Fruit fly (Drosophila melanogaster): ENCODE measurements around the gene Bhmt.

The Bhmt gene

dm6 chr2L:18990133-18990532, 33.0 kb upstream of the Bhmt start, which contains the start of gene CG15170:
Gene CG15170 (minus strand): TSS chr2L:18990233.
- no peak for TF ChIP-seq Dfd (GFP tag; optimal IDR thresholded peaks at IDR 0.05)
- no peak for TF ChIP-seq GATAd (GFP tag; optimal IDR thresholded peaks at IDR 0.05)
- TF ChIP-seq Hr78 (GFP tag; optimal IDR thresholded peaks at IDR 0.05) = no peak
- no peak for TF ChIP-seq Mio (GFP tag; optimal IDR thresholded peaks at IDR 0.05)
- no peak for TF ChIP-seq CrebA (GFP tag; optimal IDR thresholded peaks at IDR 0.05; ENCODE audit: borderline replicate concordance)
- TF ChIP-seq h (GFP tag; optimal IDR thresholded peaks at IDR 0.05) = no peak
- no peak for TF ChIP-seq dl (GFP tag; optimal IDR thresholded peaks at IDR 0.05; ENCODE audit: insufficient read depth in 1 of 2, partially characterized antibody in 2 of 2)
- TF ChIP-seq dsf (GFP tag; optimal IDR thresholded peaks at IDR 0.05; ENCODE audit: borderline replicate concordance) = no peak
- TF ChIP-seq CG9705 (GFP tag; optimal IDR thresholded peaks at IDR 0.05) = no peak

- TF ChIP-seq br (GFP tag; optimal IDR thresholded peaks at IDR 0.05) = no peak
- TF ChIP-seq usp (GFP tag; optimal IDR thresholded peaks at IDR 0.05) = no peak
- peak; percentile 33 for TF ChIP-seq Dif (GFP tag; optimal IDR thresholded peaks at IDR 0.05; ENCODE audit: partially characterized antibody)
- TF ChIP-seq sage (GFP tag; optimal IDR thresholded peaks at IDR 0.05) = no peak
- no peak for TF ChIP-seq Mio (GFP tag; optimal IDR thresholded peaks at IDR 0.05)
- peak; percentile 43 for TF ChIP-seq h (GFP tag; optimal IDR thresholded peaks at IDR 0.05)
- TF ChIP-seq foxo (GFP tag; optimal IDR thresholded peaks at IDR 0.05) = peak in 1 of 2 experiments; percentile 63
- TF ChIP-seq Jra (GFP tag; optimal IDR thresholded peaks at IDR 0.05) = no peak
- no peak for TF ChIP-seq CrebA (GFP tag; optimal IDR thresholded peaks at IDR 0.05; ENCODE audit: borderline replicate concordance)
- peak; percentile 43 for TF ChIP-seq dmrt93B (GFP tag; optimal IDR thresholded peaks at IDR 0.05)
- no peak for TF ChIP-seq Myc (optimal IDR thresholded peaks at IDR 0.05)
- TF ChIP-seq GATAd (GFP tag; optimal IDR thresholded peaks at IDR 0.05) = no peak
- peak; percentile 77 for TF ChIP-seq HLH106 (tag; optimal IDR thresholded peaks at IDR 0.05)
- peak; percentile 37 for TF ChIP-seq Hnf4 (GFP tag; optimal IDR thresholded peaks at IDR 0.05)
- no peak for TF ChIP-seq dl (GFP tag; optimal IDR thresholded peaks at IDR 0.05; ENCODE audit: insufficient read depth in 1 of 2, partially characterized antibody in 2 of 2)
- TF ChIP-seq Dfd (GFP tag; optimal IDR thresholded peaks at IDR 0.05) = no peak
- no peak for TF ChIP-seq CG32264 (GFP tag; optimal IDR thresholded peaks at IDR 0.05)
- peak; percentile 47 for TF ChIP-seq psq (GFP tag; optimal IDR thresholded peaks at IDR 0.05)
- TF ChIP-seq lola (GFP tag; optimal IDR thresholded peaks at IDR 0.05) = no peak
- TF ChIP-seq Vsx2 (GFP tag; optimal IDR thresholded peaks at IDR 0.05; ENCODE audit: partially characterized antibody) = no peak
- no peak for TF ChIP-seq ey (GFP tag; optimal IDR thresholded peaks at IDR 0.05)
- peak; percentile 50 for TF ChIP-seq brk (GFP tag; optimal IDR thresholded peaks at IDR 0.05)
- TF ChIP-seq jim (GFP tag; optimal IDR thresholded peaks at IDR 0.05) = no peak
- peak; percentile 17 for TF ChIP-seq CG9705 (GFP tag; optimal IDR thresholded peaks at IDR 0.05)
- no peak for TF ChIP-seq N (GFP tag; optimal IDR thresholded peaks at IDR 0.05)
- no peak for TF ChIP-seq dsf (GFP tag; optimal IDR thresholded peaks at IDR 0.05; ENCODE audit: borderline replicate concordance)
- peak; percentile 32 for TF ChIP-seq woc (GFP tag; optimal IDR thresholded peaks at IDR 0.05)
- TF ChIP-seq Sp1 (GFP tag; optimal IDR thresholded peaks at IDR 0.05) = peak; percentile 67
- peak; percentile 60 for TF ChIP-seq rgr (GFP tag; optimal IDR thresholded peaks at IDR 0.05)
- peak; percentile 42 for TF ChIP-seq OdsH (GFP tag; optimal IDR thresholded peaks at IDR 0.05)
- peak; percentile 2 for TF ChIP-seq Hr83 (GFP tag; optimal IDR thresholded peaks at IDR 0.05; ENCODE audit: poor library complexity, severe bottlenecking)
- TF ChIP-seq fru (GFP tag; optimal IDR thresholded peaks at IDR 0.05) = peak; percentile 23
- no peak for TF ChIP-seq Rel (GFP tag; optimal IDR thresholded peaks at IDR 0.05)
- no peak for TF ChIP-seq Rel (tag; optimal IDR thresholded peaks at IDR 0.05)
These were observed 30.2 kb upstream of the Bhmt start, which contains the start of the genes Swip-1 and EMC5 for dm6 chr2L:18987078-18987895. Gene Swip-1 (minus strand): TSS chr2L:18987280. Gene EMC5 (plus strand): TSS chr2L:18987707.

dm6 chr2L:18986125-18986498, 29.0 kb upstream of the Bhmt start:
- TF ChIP-seq Myc (optimal IDR thresholded peaks at IDR 0.05) (no peak), Abd-B (GFP tag; optimal IDR thresholded peaks at IDR 0.05) (no peak), rgr (GFP tag; optimal IDR thresholded peaks at IDR 0.05) (no peak), Jra (GFP tag; optimal IDR thresholded peaks at IDR 0.05) (no peak), Mio (GFP tag; optimal IDR thresholded peaks at IDR 0.05) (no peak), br (GFP tag; optimal IDR thresholded peaks at IDR 0.05) (no peak), usp (GFP tag; optimal IDR thresholded peaks at IDR 0.05) (no peak), tai (GFP tag; optimal IDR thresholded peaks at IDR 0.05) (no peak), Hr83 (GFP tag; optimal IDR thresholded peaks at IDR 0.05; ENCODE audit: poor library complexity, severe bottlenecking) (no peak)

Data from whole organism, wandering third instar larva.